Fruit fly (Drosophila melanogaster) whole organism, pupa: ENCODE results near the gene Galphai.

ENCODE experiments used
- CG15710 ChIP-seq: fragments of 200-800 bp; sonication (Bioruptor generic); optimal IDR thresholded peaks from 2 replicates; lab custom pipeline; 2018; ENCODE audit warnings: missing biosample characterization, mild to moderate bottlenecking, missing genetic modification characterization, moderate library complexity
- CG17806 ChIP-seq: fragments of 200-800 bp; sonication (Bioruptor generic); optimal IDR thresholded peaks from 2 replicates; lab custom pipeline; 2018; ENCODE audit warnings: missing biosample characterization, mild to moderate bottlenecking, missing genetic modification characterization, moderate library complexity
- CG4496 ChIP-seq: fragments of 200-800 bp; sonication (Bioruptor generic); IDR thresholded peaks from 3 replicates; pipeline ENCODE4 v1.3.6; 2022; ENCODE audit warnings: missing biosample characterization, missing genetic modification characterization
- CG8159 ChIP-seq: fragments of 200-800 bp; sonication (Bioruptor generic); optimal IDR thresholded peaks from 3 replicates; lab custom pipeline; 2018; ENCODE audit warnings: missing biosample characterization, mild to moderate bottlenecking, missing genetic modification characterization, moderate library complexity
- D1 ChIP-seq: fragments of 200-800 bp; sonication (Bioruptor generic); optimal IDR thresholded peaks from 2 replicates; lab custom pipeline; 2018; ENCODE audit warnings: missing biosample characterization, mild to moderate bottlenecking, missing genetic modification characterization, moderate library complexity
- EcR ChIP-seq: fragments of 200-800 bp; sonication (Bioruptor generic); optimal IDR thresholded peaks from 3 replicates; lab custom pipeline; 2019; ENCODE audit warnings: missing biosample characterization, missing genetic modification characterization, mild to moderate bottlenecking, moderate library complexity, missing genetic modification reagents
- Pif1B ChIP-seq: fragments of 200-800 bp; sonication (Bioruptor generic); optimal IDR thresholded peaks from 3 replicates; lab custom pipeline; 2016; ENCODE audit warnings: missing biosample characterization, missing genetic modification characterization
- Snoo ChIP-seq: fragments of 200-800 bp; sonication (Bioruptor generic); optimal IDR thresholded peaks from 3 replicates; lab custom pipeline; 2017; ENCODE audit warnings: missing biosample characterization, mild to moderate bottlenecking, missing genetic modification characterization, inconsistent platforms
- rn ChIP-seq: fragments of 200-800 bp; sonication (Bioruptor generic); IDR thresholded peaks from 2 replicates; pipeline ENCODE4 v1.3.6; 2022; ENCODE audit warnings: missing biosample characterization, missing genetic modification characterization

- TF ChIP-seq Pif1B (GFP tag; lab: Kevin White, UChicago) (no peak), rn (no peak), CG4496 (GFP tag; lab: Robert Waterston, UW) (no peak), Snoo (tag; lab: Kevin White, UChicago) (no peak), CG15710 (tag; lab: Kevin White, UChicago) (no peak), D1 (tag; lab: Kevin White, UChicago) (no peak), CG17806 (tag; lab: Kevin White, UChicago) (no peak), CG8159 (tag; lab: Kevin White, UChicago) (peak; percentile 20), EcR (GFP tag; lab: Kevin White, UChicago) (no peak)
Observed at dm6 chr3L:7001855-7002254, 22.0 kb upstream of the Galphai start.
